Worm (Caenorhabditis elegans) whole organism, L4 larva: ENCODE measurements around the gene ZK816.3.

Source experiments
- F49E8.2 ChIP-seq: sonication (generic microtip); optimal IDR thresholded peaks from 2 replicates; lab custom pipeline; 2016; ENCODE audit warnings: missing compliant biosample characterization, mild to moderate bottlenecking, missing genetic modification characterization, borderline replicate concordance
- aly-2 ChIP-seq: sonication (generic microtip); optimal IDR thresholded peaks from 2 replicates; lab custom pipeline; 2018; ENCODE audit warnings: missing biosample characterization, missing genetic modification characterization
- ama-1 ChIP-seq: fragments of 150-350 bp; optimal IDR thresholded peaks from 2 replicates; lab custom pipeline; 2014; ENCODE audit warnings: inconsistent platforms, mixed read lengths
- ceh-62 ChIP-seq: sonication (generic microtip); optimal IDR thresholded peaks from 2 replicates; lab custom pipeline; 2017; ENCODE audit warnings: missing biosample characterization, missing genetic modification characterization
- dpl-1 ChIP-seq: fragments of 150-350 bp; optimal IDR thresholded peaks from 2 replicates; lab custom pipeline; 2014; ENCODE audit warnings: missing biosample characterization, missing genetic modification reagents, missing genetic modification characterization
- egl-27 ChIP-seq: sonication (generic microtip); optimal IDR thresholded peaks from 3 replicates; lab custom pipeline; 2017; ENCODE audit warnings: missing biosample characterization, missing genetic modification reagents, missing genetic modification characterization
- lin-39 ChIP-seq: fragments of 150-350 bp; optimal IDR thresholded peaks from 2 replicates; lab custom pipeline; 2014; ENCODE audit warnings: missing biosample characterization, missing genetic modification reagents, missing genetic modification characterization
- nhr-11 ChIP-seq: fragments of 150-350 bp; optimal IDR thresholded peaks from 2 replicates; lab custom pipeline; 2014; ENCODE audit warnings: missing biosample characterization, missing genetic modification characterization
- php-3 ChIP-seq: fragments of 200-800 bp; sonication (Bioruptor generic); IDR thresholded peaks from 2 replicates; pipeline ENCODE4 v1.3.6; 2022; ENCODE audit warnings: missing genetic modification reagents, missing genetic modification characterization, missing compliant biosample characterization
- pqm-1 ChIP-seq: sonication (generic microtip); optimal IDR thresholded peaks from 2 replicates; lab custom pipeline; 2017; ENCODE audit warnings: missing biosample characterization, missing genetic modification characterization

- TF ChIP-seq ceh-62 (tag; lab: Kevin White, UChicago) (no peak), pqm-1 (no peak), F49E8.2 (no peak), nhr-11 (no peak), egl-27 (tag; lab: Kevin White, UChicago) (no peak), aly-2 (tag; lab: Kevin White, UChicago) (no peak), ama-1 (lab: Kevin White, UChicago) (no peak), php-3 (no peak), dpl-1 (GFP tag; lab: Kevin White, UChicago) (no peak), lin-39 (tag; lab: Kevin White, UChicago) (no peak)
Measured at ce11 chrX:3385362-3385761, 37.2 kb downstream of the ZK816.3 start, which contains the start of gene acp-1.
